Worm (Caenorhabditis elegans) whole organism, L4 larva: Measurements from ENCODE around the gene F28A10.7.

Source experiments
- D1046.2 ChIP-seq: fragments of 200-800 bp; sonication (Bioruptor generic); IDR thresholded peaks from 2 replicates; pipeline ENCODE4 v1.3.6; 2022; ENCODE audit warnings: missing genetic modification characterization, missing compliant biosample characterization
- F37D6.2 ChIP-seq: sonication (generic microtip); optimal IDR thresholded peaks from 2 replicates; lab custom pipeline; 2016; ENCODE audit warnings: mild to moderate bottlenecking, missing genetic modification characterization, missing compliant biosample characterization
- R02D3.7 ChIP-seq: fragments of 150-350 bp; sonication (generic microtip); optimal IDR thresholded peaks from 3 replicates; lab custom pipeline; 2014; ENCODE audit warnings: missing biosample characterization, missing genetic modification characterization
- T20F7.1 ChIP-seq: fragments of 200-800 bp; sonication (Bioruptor generic); optimal IDR thresholded peaks from 2 replicates; lab custom pipeline; 2018; ENCODE audit warnings: mild to moderate bottlenecking, missing genetic modification characterization, missing compliant biosample characterization
- Y5F2A.4 ChIP-seq: fragments of 200-800 bp; sonication (Bioruptor generic); optimal IDR thresholded peaks from 2 replicates; lab custom pipeline; 2018; ENCODE audit warnings: mild to moderate bottlenecking, missing genetic modification characterization, missing compliant biosample characterization
- Y75B8A.6 ChIP-seq: fragments of 200-800 bp; sonication (Bioruptor generic); IDR thresholded peaks from 2 replicates; pipeline ENCODE4 v1.3.6; 2022; ENCODE audit warnings: missing genetic modification reagents, missing genetic modification characterization, missing compliant biosample characterization
- aha-1 ChIP-seq: fragments of 150-350 bp; peaks from one replicate; lab custom pipeline; 2014; ENCODE audit warnings: missing biosample characterization, missing genetic modification characterization
- ceh-28 ChIP-seq: fragments of 150-350 bp; optimal IDR thresholded peaks from 2 replicates; lab custom pipeline; 2014; ENCODE audit warnings: missing biosample characterization, missing genetic modification reagents, missing genetic modification characterization
- ceh-62 ChIP-seq: sonication (generic microtip); optimal IDR thresholded peaks from 2 replicates; lab custom pipeline; 2017; ENCODE audit warnings: missing biosample characterization, missing genetic modification characterization
- ces-1 ChIP-seq: fragments of 150-350 bp; sonication (generic microtip); optimal IDR thresholded peaks from 4 replicates; lab custom pipeline; 2014; ENCODE audit warnings: missing biosample characterization, missing genetic modification reagents, missing genetic modification characterization
- daf-16 ChIP-seq, 3 experiments: sonication (generic microtip); optimal IDR thresholded peaks; 2 replicates each; lab custom pipeline; 2016 to 2017; ENCODE audit warnings: missing genetic modification characterization in 3 of 3, missing genetic modification reagents in 3 of 3, mild to moderate bottlenecking in 2 of 3, missing compliant biosample characterization in 2 of 3, missing biosample characterization in 1 of 3, moderate library complexity in 1 of 3
- dmd-6 ChIP-seq: fragments of 200-800 bp; sonication (Bioruptor generic); IDR thresholded peaks from 2 replicates; pipeline ENCODE4 v1.3.6; 2022; ENCODE audit warnings: missing genetic modification reagents, missing genetic modification characterization, missing compliant biosample characterization
- dpl-1 ChIP-seq: fragments of 150-350 bp; optimal IDR thresholded peaks from 2 replicates; lab custom pipeline; 2014; ENCODE audit warnings: missing biosample characterization, missing genetic modification reagents, missing genetic modification characterization
- duxl-1 ChIP-seq: sonication (generic microtip); optimal IDR thresholded peaks from 2 replicates; lab custom pipeline; 2016; ENCODE audit warnings: mild to moderate bottlenecking, missing genetic modification characterization, moderate library complexity, missing compliant biosample characterization; ENCODE audit not compliant: poor library complexity
- dve-1 ChIP-seq: sonication (generic microtip); optimal IDR thresholded peaks from 2 replicates; lab custom pipeline; 2017; ENCODE audit warnings: antibody characterized with exemption, mild to moderate bottlenecking, missing genetic modification characterization, missing compliant biosample characterization; ENCODE audit not compliant: insufficient read depth
- fkh-10 ChIP-seq: fragments of 150-350 bp; optimal IDR thresholded peaks from 2 replicates; lab custom pipeline; 2014; ENCODE audit warnings: missing biosample characterization, missing genetic modification reagents, missing genetic modification characterization
- fos-1 ChIP-seq: fragments of 150-350 bp; optimal IDR thresholded peaks from 2 replicates; lab custom pipeline; 2014; ENCODE audit warnings: missing biosample characterization, missing genetic modification characterization
- hif-1 ChIP-seq, 2 experiments: sonication (generic microtip); optimal IDR thresholded peaks; 2 replicates each; lab custom pipeline; 2016 to 2017; ENCODE audit warnings: missing compliant biosample characterization in 2 of 2, missing genetic modification characterization in 2 of 2, missing genetic modification reagents in 2 of 2, missing genotype in 2 of 2, mild to moderate bottlenecking in 1 of 2
- hlh-11 ChIP-seq: fragments of 200-800 bp; sonication (Bioruptor generic); optimal IDR thresholded peaks from 2 replicates; lab custom pipeline; 2018; ENCODE audit warnings: mild to moderate bottlenecking, missing genetic modification characterization, missing compliant biosample characterization
- hlh-30 ChIP-seq: sonication (generic microtip); optimal IDR thresholded peaks from 2 replicates; lab custom pipeline; 2017; ENCODE audit warnings: antibody characterized with exemption, mild to moderate bottlenecking, missing genetic modification characterization, missing compliant biosample characterization; ENCODE audit not compliant: insufficient read depth
- hmg-1.1 ChIP-seq: fragments of 200-800 bp; sonication (Bioruptor generic); IDR thresholded peaks from 2 replicates; pipeline ENCODE4 v1.3.6; 2022; ENCODE audit warnings: missing genetic modification reagents, missing genetic modification characterization, missing compliant biosample characterization
- lim-7 ChIP-seq: fragments of 200-800 bp; sonication (Bioruptor generic); IDR thresholded peaks from 2 replicates; pipeline ENCODE4 v1.3.6; 2022; ENCODE audit warnings: missing genetic modification characterization, missing compliant biosample characterization
- lin-13 ChIP-seq: fragments of 150-350 bp; optimal IDR thresholded peaks from 2 replicates; lab custom pipeline; 2014; ENCODE audit warnings: missing biosample characterization, missing genetic modification reagents, missing genetic modification characterization
- lin-38 ChIP-seq: fragments of 200-800 bp; sonication (Bioruptor generic); IDR thresholded peaks from 2 replicates; pipeline ENCODE4 v1.3.6; 2022; ENCODE audit warnings: missing genetic modification reagents, missing genetic modification characterization, missing compliant biosample characterization
- lsy-2 ChIP-seq, 2 experiments: fragments of 150-350 bp in 1 of 2; sonication (generic microtip) in 1 of 2; optimal IDR thresholded peaks; 2 replicates each; lab custom pipeline; 2014 to 2017; ENCODE audit warnings: missing biosample characterization in 2 of 2, missing genetic modification characterization in 2 of 2
- mdl-1 ChIP-seq, 2 experiments: fragments of 150-350 bp in 1 of 2; sonication (generic microtip) in 1 of 2; optimal IDR thresholded peaks; 2 replicates each; lab custom pipeline; 2014 to 2017; ENCODE audit warnings: missing biosample characterization in 2 of 2, missing genetic modification characterization in 2 of 2
- mep-1 ChIP-seq: fragments of 150-350 bp; sonication (generic microtip); optimal IDR thresholded peaks from 3 replicates; lab custom pipeline; 2014; ENCODE audit warnings: missing biosample characterization, missing genetic modification characterization
- nhr-10 ChIP-seq: fragments of 150-350 bp; optimal IDR thresholded peaks from 2 replicates; lab custom pipeline; 2014; ENCODE audit warnings: missing biosample characterization, missing genetic modification characterization
- nhr-102 ChIP-seq: sonication (generic microtip); optimal IDR thresholded peaks from 2 replicates; lab custom pipeline; 2016; ENCODE audit warnings: mild to moderate bottlenecking, missing genetic modification characterization, moderate library complexity, missing compliant biosample characterization
- nhr-28 ChIP-seq: fragments of 150-350 bp; optimal IDR thresholded peaks from 2 replicates; lab custom pipeline; 2014; ENCODE audit warnings: missing biosample characterization, missing genetic modification characterization
- nhr-42 ChIP-seq: fragments of 200-800 bp; sonication (Bioruptor generic); IDR thresholded peaks from 2 replicates; pipeline ENCODE4 v1.3.6; 2022; ENCODE audit warnings: missing genetic modification characterization, missing compliant biosample characterization
- nhr-76 ChIP-seq: fragments of 150-350 bp; optimal IDR thresholded peaks from 2 replicates; lab custom pipeline; 2014; ENCODE audit warnings: missing biosample characterization, missing genetic modification characterization
- nhr-77 ChIP-seq: fragments of 150-350 bp; optimal IDR thresholded peaks from 2 replicates; lab custom pipeline; 2014; ENCODE audit warnings: missing biosample characterization, missing genetic modification characterization
- pha-4 ChIP-seq, 2 experiments: fragments of 150-350 bp in 1 of 2; fragments of 200-800 bp in 1 of 2; sonication (Bioruptor generic) in 1 of 2; IDR thresholded peaks in 1 of 2; optimal IDR thresholded peaks in 1 of 2; 2 replicates each; pipeline versions ENCODE4 v1.3.6 to Lab custom; 2014 to 2022; ENCODE audit warnings: missing genetic modification characterization in 2 of 2, missing genetic modification reagents in 2 of 2, missing biosample characterization in 1 of 2, missing compliant biosample characterization in 1 of 2
- php-3 ChIP-seq: fragments of 200-800 bp; sonication (Bioruptor generic); IDR thresholded peaks from 2 replicates; pipeline ENCODE4 v1.3.6; 2022; ENCODE audit warnings: missing genetic modification reagents, missing genetic modification characterization, missing compliant biosample characterization
- pqm-1 ChIP-seq: sonication (generic microtip); optimal IDR thresholded peaks from 2 replicates; lab custom pipeline; 2017; ENCODE audit warnings: missing biosample characterization, missing genetic modification characterization
- saeg-2 ChIP-seq: fragments of 200-800 bp; sonication (Bioruptor generic); IDR thresholded peaks from 2 replicates; pipeline ENCODE4 v1.3.6; 2022; ENCODE audit warnings: missing genetic modification reagents, missing genetic modification characterization, missing compliant biosample characterization
- set-16 ChIP-seq: fragments of 200-800 bp; sonication (Bioruptor generic); IDR thresholded peaks from 2 replicates; pipeline ENCODE4 v1.3.6; 2022; ENCODE audit warnings: missing genetic modification reagents, missing genetic modification characterization, missing compliant biosample characterization
- snpc-1.2 ChIP-seq: fragments of 200-800 bp; sonication (Bioruptor generic); IDR thresholded peaks from 2 replicates; pipeline ENCODE4 v1.3.6; 2022; ENCODE audit warnings: missing genetic modification reagents, missing genetic modification characterization, missing compliant biosample characterization
- spr-1 ChIP-seq: sonication (generic microtip); optimal IDR thresholded peaks from 2 replicates; lab custom pipeline; 2016; ENCODE audit warnings: mild to moderate bottlenecking, missing genetic modification characterization, missing compliant biosample characterization
- tra-1 ChIP-seq: fragments of 200-800 bp; sonication (Bioruptor generic); IDR thresholded peaks from 2 replicates; pipeline ENCODE4 v1.3.6; 2022; ENCODE audit warnings: missing genetic modification reagents, missing genetic modification characterization, missing compliant biosample characterization
- unc-62 ChIP-seq, 3 experiments: fragments of 150-350 bp in 1 of 3; sonication (generic microtip); optimal IDR thresholded peaks in 2 of 3; peaks in 1 of 3; 1 replicate in 1 of 3; 2 replicates in 2 of 3; lab custom pipeline; 2014 to 2017; ENCODE audit warnings: missing biosample characterization in 3 of 3, missing genetic modification characterization in 3 of 3, missing genetic modification reagents in 3 of 3, missing genotype in 1 of 3
- zfp-3 ChIP-seq: fragments of 200-800 bp; sonication (Bioruptor generic); conservative IDR thresholded peaks from 2 replicates; pipeline ENCODE4 v1.3.6; 2022; ENCODE audit warnings: missing genetic modification reagents, missing genetic modification characterization, missing compliant biosample characterization
- ztf-11 ChIP-seq: fragments of 150-350 bp; optimal IDR thresholded peaks from 2 replicates; lab custom pipeline; 2014; ENCODE audit warnings: missing biosample characterization, missing genetic modification characterization
- ztf-7 ChIP-seq: fragments of 150-350 bp; optimal IDR thresholded peaks from 2 replicates; lab custom pipeline; 2014; ENCODE audit warnings: missing biosample characterization, missing genetic modification characterization

Gene F28A10.7

ce11 chrII:884204-884603 lies 38.7 kb upstream of the F28A10.7 start:
- TF ChIP-seq nhr-77 (tag; lab: Kevin White, UChicago) = peak; percentile 18
- TF ChIP-seq dpl-1 (GFP tag; lab: Kevin White, UChicago) = no peak
- TF ChIP-seq ces-1 (GFP tag; lab: Kevin White, UChicago) = no peak
- TF ChIP-seq ceh-62 (tag; lab: Kevin White, UChicago) = no peak
- no peak for TF ChIP-seq nhr-76 (tag; lab: Kevin White, UChicago)
- peak in 1 of 2 experiments; percentile 73 for TF ChIP-seq unc-62 (GFP tag; optimal IDR thresholded peaks at IDR 0.05 in 1 of 2; lab: Kevin White, UChicago)
- no peak for TF ChIP-seq unc-62 (tag; optimal IDR thresholded peaks at IDR 0.05; lab: Kevin White, UChicago)
- TF ChIP-seq pqm-1 = peak; percentile 57
- peak; percentile 13 for TF ChIP-seq nhr-28
- TF ChIP-seq dmd-6 (GFP tag; lab: Robert Waterston, UW) = peak; percentile 15; the same call in 1 of the 2 replicates
- no peak for TF ChIP-seq fkh-10
- no peak for TF ChIP-seq php-3 (GFP tag; lab: Robert Waterston, UW)
- peak; percentile 4 for TF ChIP-seq hlh-11 (tag; lab: Kevin White, UChicago)
- no peak for TF ChIP-seq fos-1 (tag; lab: Kevin White, UChicago)
- TF ChIP-seq mep-1 (tag; lab: Kevin White, UChicago) = no peak
- TF ChIP-seq daf-16 (GFP tag; optimal IDR thresholded peaks at IDR 0.05; lab: Kevin White, UChicago) = no peak
- peak; percentile 37 for TF ChIP-seq daf-16 (tag; optimal IDR thresholded peaks at IDR 0.05; lab: Kevin White, UChicago)
- TF ChIP-seq hif-1 (tag; optimal IDR thresholded peaks at IDR 0.05; lab: Kevin White, UChicago) = no peak
- TF ChIP-seq lin-38 (GFP tag; lab: Robert Waterston, UW) = no peak

ce11 chrII:880666-881226 lies 35.2 kb upstream of the F28A10.7 start:
- TF ChIP-seq unc-62 (GFP tag; optimal IDR thresholded peaks at IDR 0.05 in 1 of 2; lab: Kevin White, UChicago) (peak in 1 of 2 experiments; percentile 99), unc-62 (tag; optimal IDR thresholded peaks at IDR 0.05; lab: Kevin White, UChicago) (no peak), tra-1 (GFP tag; lab: Robert Waterston, UW) (no peak), lim-7 (GFP tag; lab: Robert Waterston, UW) (no peak), dmd-6 (GFP tag; lab: Robert Waterston, UW) (peak; percentile 71), nhr-77 (tag; lab: Kevin White, UChicago) (peak; percentile 11), lin-13 (peak; percentile 20), ceh-28 (tag; lab: Kevin White, UChicago) (no peak), hlh-30 (tag; lab: Kevin White, UChicago) (no peak), nhr-10 (no peak), duxl-1 (tag; lab: Kevin White, UChicago) (no peak), daf-16 (GFP tag; optimal IDR thresholded peaks at IDR 0.05; lab: Kevin White, UChicago) (no peak), daf-16 (tag; optimal IDR thresholded peaks at IDR 0.05; lab: Kevin White, UChicago) (peak; percentile 42), D1046.2 (GFP tag; lab: Robert Waterston, UW) (no peak), lsy-2 (tag; optimal IDR thresholded peaks at IDR 0.05; lab: Kevin White, UChicago) (no peak), dve-1 (peak; percentile 9), saeg-2 (GFP tag; lab: Robert Waterston, UW) (no peak), F37D6.2 (tag; lab: Kevin White, UChicago) (no peak), nhr-28 (peak; percentile 54), R02D3.7 (no peak), pqm-1 (peak; percentile 87), pha-4 (GFP tag; IDR thresholded peaks at IDR 0.05; lab: Robert Waterston, UW) (no peak), pha-4 (tag; optimal IDR thresholded peaks at IDR 0.05; lab: Kevin White, UChicago) (no peak), nhr-42 (GFP tag; lab: Robert Waterston, UW) (no peak), spr-1 (tag; lab: Kevin White, UChicago) (no peak), hlh-11 (tag; lab: Kevin White, UChicago) (peak; percentile 47), ztf-11 (tag; lab: Kevin White, UChicago) (no peak)

ce11 chrII:875739-876138 lies 30.2 kb upstream of the F28A10.7 start:
- TF ChIP-seq Y5F2A.4 (GFP tag; lab: Kevin White, UChicago) (no peak), nhr-102 (tag; lab: Kevin White, UChicago) (no peak), hmg-1.1 (no peak), snpc-1.2 (GFP tag; lab: Robert Waterston, UW) (no peak), Y75B8A.6 (GFP tag; lab: Robert Waterston, UW) (no peak), T20F7.1 (GFP tag; lab: Kevin White, UChicago) (no peak), ztf-7 (tag; lab: Kevin White, UChicago) (no peak), zfp-3 (no peak), aha-1 (tag; lab: Kevin White, UChicago) (no peak), mdl-1 (tag; optimal IDR thresholded peaks at IDR 0.05; lab: Kevin White, UChicago) (no peak), saeg-2 (GFP tag; lab: Robert Waterston, UW) (0 out of 2 replicates have a peak, but pooled peaks have one; percentile 6), set-16 (peak; percentile 80)
